Fruit fly (Drosophila melanogaster) whole organism, prepupa: ENCODE data around the gene DIP-alpha.

Source experiments
- Blimp-1 ChIP-seq: fragments of 200-800 bp; sonication (Bioruptor generic); optimal IDR thresholded peaks from 3 replicates; lab custom pipeline; 2017; ENCODE audit warnings: missing biosample characterization, missing genetic modification characterization, mild to moderate bottlenecking, moderate library complexity, missing genetic modification reagents
- CG3032 ChIP-seq: fragments of 200-800 bp; optimal IDR thresholded peaks from 2 replicates; lab custom pipeline; 2019; ENCODE audit warnings: missing biosample characterization, mild to moderate bottlenecking, missing genetic modification characterization, moderate library complexity
- CG32006 ChIP-seq: fragments of 200-800 bp; sonication (Bioruptor generic); optimal IDR thresholded peaks from 3 replicates; lab custom pipeline; 2017; ENCODE audit warnings: missing biosample characterization, mild to moderate bottlenecking, missing genetic modification characterization
- CG4318 ChIP-seq: fragments of 200-800 bp; sonication (Bioruptor generic); optimal IDR thresholded peaks from 3 replicates; lab custom pipeline; 2017; ENCODE audit warnings: missing biosample characterization, mild to moderate bottlenecking, missing genetic modification characterization
- CG8319 ChIP-seq: fragments of 200-800 bp; sonication (Bioruptor generic); optimal IDR thresholded peaks from 3 replicates; lab custom pipeline; 2016; ENCODE audit warnings: missing biosample characterization, missing genetic modification characterization
- CG8632 ChIP-seq: fragments of 200-800 bp; sonication (Bioruptor generic); optimal IDR thresholded peaks from 3 replicates; lab custom pipeline; 2016; ENCODE audit warnings: missing biosample characterization, missing genetic modification characterization
- Hr39 ChIP-seq: fragments of 200-800 bp; sonication (Bioruptor generic); optimal IDR thresholded peaks from 2 replicates; lab custom pipeline; 2016; ENCODE audit warnings: missing biosample characterization, missing genetic modification characterization
- Sox15 ChIP-seq: fragments of 200-800 bp; sonication (Bioruptor generic); optimal IDR thresholded peaks from 3 replicates; lab custom pipeline; 2016; ENCODE audit warnings: missing biosample characterization, missing genetic modification characterization
- dsx ChIP-seq: fragments of 200-800 bp; optimal IDR thresholded peaks from 3 replicates; lab custom pipeline; 2019; ENCODE audit warnings: missing biosample characterization, mild to moderate bottlenecking, missing genetic modification characterization, moderate library complexity; ENCODE audit not compliant: poor library complexity, severe bottlenecking
- spab ChIP-seq: fragments of 200-800 bp; sonication (Bioruptor generic); optimal IDR thresholded peaks from 2 replicates; lab custom pipeline; 2017; ENCODE audit warnings: missing biosample characterization, mild to moderate bottlenecking, missing genetic modification characterization, missing genetic modification reagents
- topi ChIP-seq: fragments of 200-800 bp; sonication (Bioruptor generic); optimal IDR thresholded peaks from 3 replicates; lab custom pipeline; 2016; ENCODE audit warnings: missing biosample characterization, missing genetic modification characterization

- TF ChIP-seq Sox15 (GFP tag; lab: Kevin White, UChicago) (no peak), CG3032 (tag; lab: Kevin White, UChicago) (no peak), CG8319 (GFP tag; lab: Kevin White, UChicago) (no peak), CG32006 (GFP tag; lab: Kevin White, UChicago) (no peak), dsx (GFP tag; lab: Kevin White, UChicago) (no peak), CG4318 (no peak), topi (GFP tag; lab: Kevin White, UChicago) (no peak), spab (GFP tag; lab: Kevin White, UChicago) (no peak), Hr39 (GFP tag; lab: Kevin White, UChicago) (no peak), CG8632 (no peak), Blimp-1 (GFP tag; lab: Kevin White, UChicago) (no peak)
Observed at dm6 chrX:3465551-3465950, 105.9 kb downstream of the DIP-alpha start.
